Worm (Caenorhabditis elegans): Measurements from ENCODE around the gene F36A4.3.

The F36A4.3 gene

DNA sequence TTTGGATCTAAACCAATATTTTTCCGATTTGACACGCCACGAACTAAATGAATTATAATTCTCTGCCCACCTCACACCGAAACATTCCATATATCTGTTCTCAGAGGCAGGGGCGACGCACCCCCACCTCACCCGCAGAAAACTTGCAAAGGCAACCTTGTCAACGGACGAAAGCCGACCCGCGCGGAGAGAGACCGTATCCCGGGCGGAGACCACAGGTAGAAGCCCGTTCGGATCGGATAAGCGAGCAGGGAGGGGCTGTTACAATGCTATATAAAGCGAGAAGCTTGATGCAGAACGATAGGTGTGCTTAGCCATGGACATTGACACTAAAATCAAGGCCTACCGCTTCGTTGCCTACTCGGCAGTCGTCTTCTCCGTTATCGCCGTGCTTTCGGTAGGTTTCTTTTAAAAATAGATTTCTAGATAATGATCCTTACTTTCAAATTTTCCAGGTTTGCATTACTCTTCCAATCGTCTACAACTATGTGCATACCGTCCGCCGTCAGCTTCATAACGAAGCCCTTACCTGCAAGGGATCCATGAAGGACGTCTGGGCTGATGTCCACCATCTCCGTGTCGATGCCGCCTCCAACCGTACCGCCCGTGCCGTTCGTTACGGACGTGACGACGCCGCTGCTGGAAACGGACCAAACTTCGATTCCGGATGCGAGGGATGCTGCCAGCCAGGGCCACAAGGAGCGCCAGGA is 33.9 kb upstream of the F36A4.3 start, which contains the start of the genes zipt-2.2 and dpy-13:
TSS of gene zipt-2.2 (minus strand) at position 51 of the 710 bp plus-strand sequence.
TSS of gene dpy-13 (plus strand) at position 300 of the 710 bp plus-strand sequence.
- TF ChIP-seq drap-1 (GFP tag; optimal IDR thresholded peaks at IDR 0.05) (no peak), ham-2 (GFP tag; optimal IDR thresholded peaks at IDR 0.05) (peak; percentile 68)

DNA sequence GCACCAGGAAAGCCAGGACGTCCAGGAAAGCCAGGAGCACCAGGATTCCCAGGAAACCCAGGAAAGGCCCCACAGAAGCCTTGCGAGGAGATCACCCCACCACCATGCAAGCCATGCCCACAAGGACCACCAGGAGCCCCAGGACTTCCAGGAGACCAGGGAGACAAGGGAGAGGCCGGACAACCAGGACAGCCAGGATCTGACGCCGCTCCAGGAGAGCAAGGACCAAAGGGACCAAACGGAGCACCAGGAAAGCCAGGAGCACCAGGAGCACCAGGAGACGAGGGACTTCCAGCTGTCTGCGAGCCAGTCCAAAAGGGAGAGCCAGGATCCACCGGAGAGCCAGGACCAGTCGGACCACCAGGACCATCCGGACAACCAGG is 33.4 kb upstream of the F36A4.3 start:
- TF ChIP-seq hlh-1 (tag; optimal IDR thresholded peaks at IDR 0.05) = no peak
- no peak for TF ChIP-seq drap-1 (GFP tag; optimal IDR thresholded peaks at IDR 0.05)
- no peak for TF ChIP-seq ceh-39 (tag; optimal IDR thresholded peaks at IDR 0.05)
- no peak for TF ChIP-seq pha-4 (tag; optimal IDR thresholded peaks at IDR 0.05)
- TF ChIP-seq ceh-43 (GFP tag; optimal IDR thresholded peaks at IDR 0.05) = no peak
- TF ChIP-seq elt-3 (tag; optimal IDR thresholded peaks at IDR 0.05) = no peak
- TF ChIP-seq unc-39 (tag; optimal IDR thresholded peaks at IDR 0.05) = no peak
- no peak for TF ChIP-seq ham-2 (GFP tag; optimal IDR thresholded peaks at IDR 0.05)
- TF ChIP-seq cnd-1 (tag; optimal IDR thresholded peaks at IDR 0.05) = no peak

DNA sequence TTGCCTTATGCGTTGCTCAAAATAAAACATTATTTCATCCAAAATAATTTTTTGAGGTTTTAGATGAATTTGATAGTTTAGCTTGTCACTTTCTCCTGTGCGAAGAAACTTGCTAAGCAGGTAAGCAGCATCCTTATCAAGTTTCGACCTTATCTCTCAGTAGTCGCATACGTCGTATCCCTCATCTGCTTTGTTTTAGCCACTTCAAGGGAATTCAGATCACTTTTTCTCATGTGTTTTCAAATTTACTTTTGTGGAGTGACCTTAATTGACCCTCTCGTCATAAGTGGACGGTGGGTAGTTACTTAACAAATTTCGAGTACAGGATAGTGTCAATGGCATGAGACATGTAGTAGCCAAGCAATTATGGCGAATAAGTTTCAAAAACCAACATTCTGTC is 32.7 kb upstream of the F36A4.3 start:
- TF ChIP-seq unc-62 (GFP tag; optimal IDR thresholded peaks at IDR 0.05) (no peak), lin-13 (tag; optimal IDR thresholded peaks at IDR 0.05) (no peak), hlh-1 (tag; optimal IDR thresholded peaks at IDR 0.05) (no peak), blmp-1 (tag; optimal IDR thresholded peaks at IDR 0.05) (no peak), snpc-4 (tag; optimal IDR thresholded peaks at IDR 0.05) (no peak), ham-2 (GFP tag; optimal IDR thresholded peaks at IDR 0.05) (no peak), unc-39 (tag; optimal IDR thresholded peaks at IDR 0.05) (no peak), sem-2 (GFP tag; optimal IDR thresholded peaks at IDR 0.05) (no peak), M03D4.4 (tag; optimal IDR thresholded peaks at IDR 0.05) (no peak), lin-32 (GFP tag; optimal IDR thresholded peaks at IDR 0.05) (no peak), ztf-11 (tag; optimal IDR thresholded peaks at IDR 0.05) (no peak), ceh-83 (GFP tag; optimal IDR thresholded peaks at IDR 0.05) (no peak), unc-120 (tag; optimal IDR thresholded peaks at IDR 0.05; ENCODE audit: poor library complexity, severe bottlenecking) (no peak), nhr-12 (tag; optimal IDR thresholded peaks at IDR 0.05) (no peak), flh-1 (GFP tag; optimal IDR thresholded peaks at IDR 0.05) (no peak), ceh-43 (GFP tag; optimal IDR thresholded peaks at IDR 0.05) (no peak), mab-5 (tag; optimal IDR thresholded peaks at IDR 0.05) (no peak), zip-8 (tag; optimal IDR thresholded peaks at IDR 0.05) (no peak), mls-2 (tag; optimal IDR thresholded peaks at IDR 0.05) (no peak)

DNA sequence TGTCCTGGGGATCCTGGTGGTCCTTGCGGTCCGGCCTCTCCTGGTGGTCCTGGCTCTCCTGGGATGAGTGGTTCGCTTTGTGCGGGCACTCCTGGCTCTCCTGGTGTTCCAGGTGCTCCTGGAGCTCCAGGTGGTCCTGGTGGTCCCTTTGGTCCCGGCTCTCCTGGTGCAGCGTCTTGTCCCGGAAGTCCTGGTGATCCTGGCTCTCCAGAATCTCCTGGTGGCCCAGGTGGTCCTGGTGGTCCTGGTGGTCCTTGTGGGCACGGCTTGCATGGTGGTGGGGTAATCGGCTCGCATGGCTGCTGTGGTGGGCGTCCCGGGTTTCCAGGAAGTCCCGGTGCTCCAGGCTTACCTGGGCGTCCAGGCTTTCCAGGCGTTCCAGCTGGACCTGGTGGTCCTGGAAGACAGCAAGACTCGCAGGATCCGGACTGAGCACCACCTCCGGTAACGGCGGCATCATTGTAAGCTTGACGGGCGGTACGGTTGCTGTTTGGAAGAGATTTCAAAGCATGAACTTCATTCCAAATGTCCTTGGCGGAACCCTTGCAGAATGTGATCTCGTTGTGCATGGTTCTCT is 25.5 kb upstream of the F36A4.3 start:
- TF ChIP-seq snpc-4 (tag; optimal IDR thresholded peaks at IDR 0.05) (no peak), nhr-237 (tag; optimal IDR thresholded peaks at IDR 0.05) (no peak), nhr-76 (tag; optimal IDR thresholded peaks at IDR 0.05) (no peak), ham-2 (GFP tag; optimal IDR thresholded peaks at IDR 0.05) (no peak), lin-32 (GFP tag; optimal IDR thresholded peaks at IDR 0.05) (no peak), elt-3 (tag; optimal IDR thresholded peaks at IDR 0.05) (no peak), lin-13 (tag; optimal IDR thresholded peaks at IDR 0.05) (no peak), ceh-83 (GFP tag; optimal IDR thresholded peaks at IDR 0.05) (no peak), elt-1 (tag; optimal IDR thresholded peaks at IDR 0.05; ENCODE audit: borderline replicate concordance, insufficient read depth) (no peak), ceh-43 (GFP tag; optimal IDR thresholded peaks at IDR 0.05) (no peak), lsy-2 (tag; optimal IDR thresholded peaks at IDR 0.05) (no peak), ceh-39 (tag; optimal IDR thresholded peaks at IDR 0.05) (no peak), mls-2 (tag; optimal IDR thresholded peaks at IDR 0.05) (no peak), drap-1 (GFP tag; optimal IDR thresholded peaks at IDR 0.05) (no peak), cnd-1 (tag; optimal IDR thresholded peaks at IDR 0.05) (no peak), flh-1 (GFP tag; optimal IDR thresholded peaks at IDR 0.05) (no peak), unc-62 (GFP tag; optimal IDR thresholded peaks at IDR 0.05) (no peak)

DNA sequence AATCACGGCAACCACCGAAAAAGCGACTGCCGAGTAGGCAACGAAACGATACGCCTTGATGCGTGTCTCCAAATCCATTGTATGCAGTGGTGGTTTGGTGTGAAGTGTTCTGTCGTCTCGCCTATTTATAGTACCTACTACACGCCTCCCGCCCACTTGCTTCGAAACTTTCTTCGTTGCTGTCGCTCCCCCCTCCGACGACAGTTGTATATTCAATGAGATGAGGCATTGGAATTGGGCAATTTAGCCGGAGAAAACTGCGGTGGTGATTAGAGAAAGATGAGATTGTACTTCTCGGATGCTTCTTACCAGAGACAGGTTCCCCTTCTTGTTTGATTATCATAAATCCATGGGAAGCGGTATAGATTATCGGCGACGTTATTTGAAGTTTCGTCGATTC is 24.9 kb upstream of the F36A4.3 start, which contains the start of gene col-34:
TSS of gene col-34 (minus strand) at position 101 of the 400 bp plus-strand sequence.
- TF ChIP-seq hlh-1 (tag; optimal IDR thresholded peaks at IDR 0.05) (no peak), ceh-83 (GFP tag; optimal IDR thresholded peaks at IDR 0.05) (no peak), bed-3 (GFP tag; optimal IDR thresholded peaks at IDR 0.05) (no peak), nhr-2 (tag; optimal IDR thresholded peaks at IDR 0.05) (no peak), blmp-1 (tag; optimal IDR thresholded peaks at IDR 0.05) (no peak), pha-4 (tag; optimal IDR thresholded peaks at IDR 0.05) (no peak), ztf-11 (tag; optimal IDR thresholded peaks at IDR 0.05) (no peak), drap-1 (GFP tag; optimal IDR thresholded peaks at IDR 0.05) (no peak), sem-2 (GFP tag; optimal IDR thresholded peaks at IDR 0.05) (no peak), nhr-76 (tag; optimal IDR thresholded peaks at IDR 0.05) (no peak), tbx-8 (GFP tag; optimal IDR thresholded peaks at IDR 0.05) (no peak), elt-3 (tag; optimal IDR thresholded peaks at IDR 0.05) (no peak), ceh-39 (tag; optimal IDR thresholded peaks at IDR 0.05) (no peak), ham-2 (GFP tag; optimal IDR thresholded peaks at IDR 0.05) (no peak), nhr-12 (tag; optimal IDR thresholded peaks at IDR 0.05) (no peak), M03D4.4 (tag; optimal IDR thresholded peaks at IDR 0.05) (no peak), lsy-2 (tag; optimal IDR thresholded peaks at IDR 0.05) (no peak), sptf-1 (tag; optimal IDR thresholded peaks at IDR 0.05) (no peak)

Data from whole organism, mixed stage, embryonic.